Worm (Caenorhabditis elegans): Measurements from ENCODE around the gene F41G3.19.
"Not testable (repeated sequence)": the region's sequence is repeated elsewhere in the genome, so short reads cannot be mapped to it uniquely, and the experiment has no call there.

F41G3.19 gene

DNA sequence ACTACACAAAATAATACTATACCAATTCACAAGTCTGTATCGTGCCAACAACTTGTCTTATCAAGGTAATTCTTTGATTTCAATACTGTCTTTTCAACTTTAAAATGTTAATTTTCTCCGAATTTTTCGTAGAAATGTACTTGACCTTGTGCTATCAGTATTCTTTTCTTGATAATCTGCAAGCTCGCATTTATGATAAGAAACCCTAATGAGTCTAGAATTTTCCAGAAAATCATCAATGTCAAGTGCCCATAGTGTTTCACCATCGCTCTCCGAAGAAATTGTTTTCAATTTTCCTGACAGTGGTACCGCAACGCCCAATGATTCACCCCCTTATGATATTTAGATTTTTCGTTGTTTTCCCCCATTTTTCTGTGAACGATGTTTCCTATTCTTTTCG lies 29.3 kb upstream of the F41G3.19 start:
- TF ChIP-seq scrt-1 (GFP tag; IDR thresholded peaks at IDR 0.05) (no peak), ama-1 (optimal IDR thresholded peaks at IDR 0.05) (no peak), hmbx-1 (tag; optimal IDR thresholded peaks at IDR 0.05) (no peak), hnd-1 (tag; optimal IDR thresholded peaks at IDR 0.05) (no peak), tbx-11 (GFP tag; IDR thresholded peaks at IDR 0.05) (no peak), flt-1 (GFP tag; IDR thresholded peaks at IDR 0.05) (no peak), F13C5.2 (tag; optimal IDR thresholded peaks at IDR 0.05) (no peak), ceh-13 (GFP tag; optimal IDR thresholded peaks at IDR 0.05) (no peak), tbx-37 (GFP tag; conservative IDR thresholded peaks at IDR 0.05) (no peak)

DNA sequence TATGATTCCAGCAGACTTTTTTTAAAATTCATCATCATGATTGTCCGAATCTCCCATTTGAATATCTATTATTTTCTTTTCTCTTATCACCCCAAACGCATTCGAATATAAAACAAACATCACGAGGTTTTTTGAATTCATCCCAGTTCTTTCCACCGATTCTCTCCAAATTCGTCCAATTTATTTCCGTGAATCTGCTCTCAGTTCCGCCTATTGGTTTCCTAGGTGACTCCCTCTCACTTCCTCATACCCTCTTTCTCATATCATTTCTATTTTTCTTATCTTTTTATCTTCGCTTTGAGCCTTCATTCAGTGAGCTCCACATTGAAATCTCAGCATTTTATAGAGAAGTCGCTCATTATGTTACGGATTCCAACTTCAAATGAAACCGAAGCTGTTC lies 27.2 kb upstream of the F41G3.19 start, which contains the start of gene T13C2.7:
Gene T13C2.7 (plus strand): TSS at position 301 of the 400 bp plus-strand sequence.
- TF ChIP-seq ets-7 (tag; optimal IDR thresholded peaks at IDR 0.05), result no peak
- TF ChIP-seq tra-4 (tag; optimal IDR thresholded peaks at IDR 0.05), result no peak
- no peak for TF ChIP-seq tbx-11 (GFP tag; IDR thresholded peaks at IDR 0.05)
- no peak for TF ChIP-seq hmg-4 (GFP tag; optimal IDR thresholded peaks at IDR 0.05)
- TF ChIP-seq ceh-36 (tag; optimal IDR thresholded peaks at IDR 0.05), result no peak
- no peak for TF ChIP-seq ama-1 (optimal IDR thresholded peaks at IDR 0.05)
- TF ChIP-seq pes-1 (GFP tag; IDR thresholded peaks at IDR 0.05), result no peak
- no peak for TF ChIP-seq sea-1 (GFP tag; conservative IDR thresholded peaks at IDR 0.05)
- TF ChIP-seq B0310.2 (tag; optimal IDR thresholded peaks at IDR 0.05), result no peak
- TF ChIP-seq scrt-1 (GFP tag; IDR thresholded peaks at IDR 0.05), result no peak
- TF ChIP-seq hnd-1 (tag; optimal IDR thresholded peaks at IDR 0.05), result no peak
- no peak for TF ChIP-seq aly-1 (tag; optimal IDR thresholded peaks at IDR 0.05)

DNA sequence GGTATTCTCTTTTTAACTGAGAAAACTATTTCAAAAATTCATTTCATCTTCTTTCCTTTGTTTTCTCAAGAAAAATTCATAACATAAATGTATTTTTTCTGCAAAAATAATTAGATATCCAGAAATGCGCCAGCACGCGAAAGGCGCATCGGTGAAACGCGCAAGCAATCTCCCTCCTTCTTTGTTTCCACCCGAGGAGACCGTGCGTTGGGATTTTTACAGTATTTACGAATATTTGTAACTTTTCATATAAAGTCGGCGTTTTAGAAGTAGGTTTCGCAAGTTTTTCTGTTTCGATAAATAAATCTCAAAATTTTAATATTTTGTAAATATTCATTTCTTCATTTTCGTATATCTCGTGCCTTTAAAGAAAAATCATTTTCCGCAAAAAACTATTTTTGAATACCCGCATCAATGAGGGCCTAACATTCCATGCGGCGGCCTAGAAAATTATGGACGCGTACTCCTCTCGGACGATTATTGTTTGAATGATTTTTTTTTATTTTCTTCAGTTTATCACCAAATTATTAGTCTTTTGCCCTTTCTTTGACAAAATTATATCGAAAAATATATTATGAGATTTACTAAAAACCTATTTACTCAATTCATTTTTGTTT lies 24.6 kb upstream of the F41G3.19 start, which contains the start of gene ssup-72:
Gene ssup-72 (plus strand): TSS at position 181 of the 617 bp plus-strand sequence.
- peak; percentile 35 for TF ChIP-seq hmg-4 (GFP tag; optimal IDR thresholded peaks at IDR 0.05)
- TF ChIP-seq tbx-37 (GFP tag; conservative IDR thresholded peaks at IDR 0.05), result peak; percentile 75
- no peak for TF ChIP-seq tbx-11 (GFP tag; IDR thresholded peaks at IDR 0.05)

ce11 chrII:6775076-6775475 lies 23.1 kb upstream of the F41G3.19 start, which contains the start of gene agr-1:
agr-1 (minus strand) TSS chrII:6775176.
- TF ChIP-seq tra-4, hnd-1, B0310.2 (tag; optimal IDR thresholded peaks at IDR 0.05): not testable (repeated sequence)

DNA sequence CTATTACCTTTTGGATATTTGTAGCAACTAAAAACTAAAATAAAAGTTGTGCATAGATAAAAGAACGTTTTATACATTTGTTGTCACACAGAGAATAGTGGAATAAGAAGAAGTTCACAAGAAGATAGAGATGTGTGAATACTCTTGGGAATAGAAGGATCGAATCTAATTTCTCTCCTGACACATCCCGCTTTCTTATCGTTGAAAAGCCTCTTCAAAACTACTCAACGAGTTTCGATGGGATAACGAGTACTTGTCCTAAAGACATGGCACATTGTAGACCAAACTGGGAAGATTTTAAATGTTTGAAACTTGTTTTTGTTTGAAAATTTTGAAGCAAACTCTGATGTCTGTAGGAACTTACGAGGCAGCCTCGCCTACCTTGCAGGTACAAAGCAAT lies 20.6 kb upstream of the F41G3.19 start:
- TF ChIP-seq scrt-1 (GFP tag; IDR thresholded peaks at IDR 0.05), result no peak
- TF ChIP-seq tbx-11 (GFP tag; IDR thresholded peaks at IDR 0.05), result no peak
- TF ChIP-seq ets-7 (tag; optimal IDR thresholded peaks at IDR 0.05), result no peak
- TF ChIP-seq pes-1 (GFP tag; IDR thresholded peaks at IDR 0.05), result no peak
- TF ChIP-seq B0310.2 (tag; optimal IDR thresholded peaks at IDR 0.05), result no peak
- no peak for TF ChIP-seq ceh-13 (GFP tag; optimal IDR thresholded peaks at IDR 0.05)
- no peak for TF ChIP-seq hnd-1 (tag; optimal IDR thresholded peaks at IDR 0.05)
- TF ChIP-seq tra-4 (tag; optimal IDR thresholded peaks at IDR 0.05), result no peak

- no peak for TF ChIP-seq tbx-11 (GFP tag; IDR thresholded peaks at IDR 0.05)
- TF ChIP-seq scrt-1 (GFP tag; IDR thresholded peaks at IDR 0.05), result 0 out of 2 replicates have a peak, but pooled peaks have one; percentile 40
- TF ChIP-seq ama-1 (optimal IDR thresholded peaks at IDR 0.05), result no peak
- TF ChIP-seq hmg-4 (GFP tag; optimal IDR thresholded peaks at IDR 0.05), result no peak
- no peak for TF ChIP-seq B0310.2 (tag; optimal IDR thresholded peaks at IDR 0.05)
- TF ChIP-seq sea-1 (GFP tag; conservative IDR thresholded peaks at IDR 0.05), result no peak
- no peak for TF ChIP-seq pes-1 (GFP tag; IDR thresholded peaks at IDR 0.05)
- no peak for TF ChIP-seq tbx-37 (GFP tag; conservative IDR thresholded peaks at IDR 0.05)
- no peak for TF ChIP-seq hnd-1 (tag; optimal IDR thresholded peaks at IDR 0.05)
Measured at ce11 chrII:6770030-6770429, 18.1 kb upstream of the F41G3.19 start.

DNA sequence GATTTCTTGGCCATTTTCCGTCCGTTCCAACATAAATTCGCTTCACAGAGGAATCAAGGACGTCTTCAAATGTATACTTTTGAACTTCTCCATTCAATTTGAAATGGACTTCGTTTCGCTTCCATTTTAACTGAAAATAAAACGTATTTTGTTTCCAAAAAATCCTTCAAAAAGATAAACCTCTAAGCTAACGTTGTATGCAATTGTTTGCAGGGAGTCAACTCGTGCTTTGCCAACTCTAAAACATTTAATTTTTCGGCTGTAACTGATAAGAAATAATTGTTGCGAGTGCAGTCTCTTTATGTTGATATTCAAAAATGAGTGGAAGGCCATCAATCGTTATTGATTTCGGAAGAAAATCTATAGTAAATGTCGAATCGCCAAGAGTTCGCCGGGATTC lies 16.1 kb upstream of the F41G3.19 start, which contains the start of gene F41G3.18:
Gene F41G3.18 (plus strand): TSS at position 301 of the 400 bp plus-strand sequence.
- no peak for TF ChIP-seq pes-1 (GFP tag; IDR thresholded peaks at IDR 0.05)
- TF ChIP-seq tbx-11 (GFP tag; IDR thresholded peaks at IDR 0.05), result no peak
- no peak for TF ChIP-seq scrt-1 (GFP tag; IDR thresholded peaks at IDR 0.05)
- no peak for TF ChIP-seq hmbx-1 (tag; optimal IDR thresholded peaks at IDR 0.05)
- no peak for TF ChIP-seq tbx-37 (GFP tag; conservative IDR thresholded peaks at IDR 0.05)
- TF ChIP-seq ceh-13 (GFP tag; optimal IDR thresholded peaks at IDR 0.05), result no peak
- TF ChIP-seq ceh-36 (tag; optimal IDR thresholded peaks at IDR 0.05), result no peak
- TF ChIP-seq ets-7 (tag; optimal IDR thresholded peaks at IDR 0.05), result no peak
- TF ChIP-seq B0310.2 (tag; optimal IDR thresholded peaks at IDR 0.05), result no peak
- TF ChIP-seq hmg-4 (GFP tag; optimal IDR thresholded peaks at IDR 0.05), result no peak
- no peak for TF ChIP-seq sea-1 (GFP tag; conservative IDR thresholded peaks at IDR 0.05)
- TF ChIP-seq hnd-1 (tag; optimal IDR thresholded peaks at IDR 0.05), result no peak
- TF ChIP-seq flt-1 (GFP tag; IDR thresholded peaks at IDR 0.05), result no peak
- no peak for TF ChIP-seq F13C5.2 (tag; optimal IDR thresholded peaks at IDR 0.05)
- TF ChIP-seq aly-1 (tag; optimal IDR thresholded peaks at IDR 0.05), result no peak
- TF ChIP-seq tra-4 (tag; optimal IDR thresholded peaks at IDR 0.05), result no peak
- TF ChIP-seq ama-1 (optimal IDR thresholded peaks at IDR 0.05), result no peak

- TF ChIP-seq sea-1 (GFP tag; conservative IDR thresholded peaks at IDR 0.05) (no peak), ets-7 (tag; optimal IDR thresholded peaks at IDR 0.05) (no peak), hnd-1 (tag; optimal IDR thresholded peaks at IDR 0.05) (no peak), F13C5.2 (tag; optimal IDR thresholded peaks at IDR 0.05) (no peak), tbx-37 (GFP tag; conservative IDR thresholded peaks at IDR 0.05) (no peak), pes-1 (GFP tag; IDR thresholded peaks at IDR 0.05) (no peak), hmg-4 (GFP tag; optimal IDR thresholded peaks at IDR 0.05) (no peak), tbx-11 (GFP tag; IDR thresholded peaks at IDR 0.05) (no peak)
Measured at ce11 chrII:6764734-6765133, 12.8 kb upstream of the F41G3.19 start, which contains the start of gene nlp-50. nlp-50 (plus strand) TSS chrII:6765034.
